Worm (Caenorhabditis elegans): Measurements from ENCODE around the gene cwn-1.

Gene cwn-1

DNA sequence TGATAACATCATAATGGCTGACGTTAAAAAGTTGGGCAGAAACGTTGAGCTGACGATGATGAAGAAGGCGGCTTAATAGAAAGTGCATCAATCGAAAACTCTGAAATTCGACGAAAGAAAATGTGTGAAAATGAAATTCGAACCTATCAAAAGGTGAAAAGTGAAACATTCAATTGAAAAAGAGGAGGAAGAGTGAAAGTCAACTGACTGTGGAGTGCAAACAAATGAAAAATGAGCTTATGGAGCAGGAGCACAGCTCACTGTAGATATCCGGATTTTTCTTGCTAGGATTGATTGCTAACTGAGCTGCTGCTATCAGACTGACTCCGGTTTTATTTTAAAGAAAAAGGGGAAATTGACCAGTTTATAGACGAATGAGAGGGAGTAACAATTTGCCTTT, 12.3 kb downstream of the cwn-1 start, which contains the start of gene K10B4.3:
Gene K10B4.3, minus strand, starts transcription at position 101 of the 400 bp plus-strand sequence.
- TF ChIP-seq zip-5 (tag; optimal IDR thresholded peaks at IDR 0.05), result no peak
- TF ChIP-seq pha-4 (tag; optimal IDR thresholded peaks at IDR 0.05), result no peak
- no peak for TF ChIP-seq dmd-4 (tag; optimal IDR thresholded peaks at IDR 0.05; ENCODE audit: borderline replicate concordance)
- no peak for TF ChIP-seq C38D4.7 (GFP tag; optimal IDR thresholded peaks at IDR 0.05)

ce11 chrII:116916-117315, 16.5 kb downstream of the cwn-1 start, which contains the start of gene srt-54:
Gene srt-54, plus strand, starts transcription at chrII:117216.
- no peak for TF ChIP-seq madf-2 (tag; optimal IDR thresholded peaks at IDR 0.05)

DNA sequence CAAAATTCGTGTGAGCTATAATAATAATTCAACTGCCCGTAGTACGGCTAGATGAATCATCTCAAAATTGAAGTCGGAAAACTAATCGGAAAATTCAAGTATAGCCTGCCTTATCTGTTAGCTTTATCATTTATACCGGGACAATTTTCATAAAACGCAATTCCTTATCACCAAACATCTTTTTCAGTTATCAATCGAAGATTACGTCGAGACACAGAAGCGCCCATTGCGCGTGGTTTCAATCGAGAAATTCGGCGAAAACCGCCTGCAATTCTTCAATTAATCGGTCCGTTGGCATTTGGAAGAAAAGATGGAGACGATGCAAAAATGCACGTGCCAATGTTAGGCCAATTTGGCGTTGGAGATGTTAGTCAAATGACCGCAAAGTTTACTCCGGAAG, 21.2 kb downstream of the cwn-1 start:
- TF ChIP-seq ama-1 (optimal IDR thresholded peaks at IDR 0.05) (no peak), elt-2 (tag; optimal IDR thresholded peaks at IDR 0.05) (peak; percentile 18)

- TF ChIP-seq lin-11 (tag; optimal IDR thresholded peaks at IDR 0.05) (no peak), fkh-6 (tag; optimal IDR thresholded peaks at IDR 0.05) (no peak), Y22D7AL.16 (tag; optimal IDR thresholded peaks at IDR 0.05) (no peak), odd-2 (tag; optimal IDR thresholded peaks at IDR 0.05) (no peak), fkh-10 (GFP tag; optimal IDR thresholded peaks at IDR 0.05) (no peak), dmd-4 (tag; optimal IDR thresholded peaks at IDR 0.05; ENCODE audit: borderline replicate concordance) (no peak)
Measured at ce11 chrII:111267-111666, 22.1 kb downstream of the cwn-1 start, which contains the start of gene C50D2.1. Gene C50D2.1, plus strand, starts transcription at chrII:111567.

ce11 chrII:108865-109264, 24.5 kb downstream of the cwn-1 start, which contains the start of gene C50D2.2:
Gene C50D2.2, plus strand, starts transcription at chrII:109165.
- TF ChIP-seq ceh-6 (GFP tag; optimal IDR thresholded peaks at IDR 0.05) (no peak), Y22D7AL.16 (tag; optimal IDR thresholded peaks at IDR 0.05) (no peak), gmeb-2 (tag; optimal IDR thresholded peaks at IDR 0.05) (no peak), ceh-14 (tag; optimal IDR thresholded peaks at IDR 0.05) (no peak), ahr-1 (tag; optimal IDR thresholded peaks at IDR 0.05) (no peak), hlh-30 (tag; optimal IDR thresholded peaks at IDR 0.05; ENCODE audit: insufficient read depth) (no peak), syd-9 (tag; optimal IDR thresholded peaks at IDR 0.05) (no peak), sox-4 (tag; optimal IDR thresholded peaks at IDR 0.05) (no peak), K09A11.1 (tag; optimal IDR thresholded peaks at IDR 0.05; ENCODE audit: insufficient read depth) (no peak), ceh-2 (tag; optimal IDR thresholded peaks at IDR 0.05) (no peak), mec-3 (tag; optimal IDR thresholded peaks at IDR 0.05; ENCODE audit: borderline replicate concordance) (no peak), che-1 (tag; optimal IDR thresholded peaks at IDR 0.05) (no peak), pat-9 (tag; optimal IDR thresholded peaks at IDR 0.05) (no peak), ceh-22 (tag; optimal IDR thresholded peaks at IDR 0.05) (no peak), ceh-18 (tag; optimal IDR thresholded peaks at IDR 0.05) (no peak), unc-42 (tag; optimal IDR thresholded peaks at IDR 0.05) (no peak), ceh-19 (GFP tag; optimal IDR thresholded peaks at IDR 0.05) (no peak), elt-2 (tag; optimal IDR thresholded peaks at IDR 0.05) (no peak), dve-1 (tag; optimal IDR thresholded peaks at IDR 0.05) (no peak)

DNA sequence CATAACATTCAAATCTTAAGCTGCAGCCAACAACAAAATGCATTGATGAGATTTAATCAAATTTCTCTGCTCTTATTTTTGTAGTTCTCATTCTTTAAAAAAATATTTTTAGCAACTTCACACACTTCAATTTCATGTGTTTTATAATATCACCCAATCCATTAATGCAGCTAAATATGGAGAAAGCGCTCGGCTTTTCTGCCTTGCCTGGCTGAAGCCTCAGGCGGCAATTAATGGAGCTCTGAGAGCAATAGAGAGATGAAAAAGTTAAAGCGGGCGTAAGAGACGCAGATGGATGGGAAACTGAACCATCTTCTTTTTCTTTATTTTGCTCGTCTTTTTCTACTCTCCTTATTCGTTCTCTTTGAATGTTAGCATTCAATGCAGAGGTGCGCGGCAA, 25.7 kb downstream of the cwn-1 start:
- no peak for TF ChIP-seq dmd-4 (tag; optimal IDR thresholded peaks at IDR 0.05; ENCODE audit: borderline replicate concordance)
- TF ChIP-seq unc-42 (tag; optimal IDR thresholded peaks at IDR 0.05), result peak; percentile 54

DNA sequence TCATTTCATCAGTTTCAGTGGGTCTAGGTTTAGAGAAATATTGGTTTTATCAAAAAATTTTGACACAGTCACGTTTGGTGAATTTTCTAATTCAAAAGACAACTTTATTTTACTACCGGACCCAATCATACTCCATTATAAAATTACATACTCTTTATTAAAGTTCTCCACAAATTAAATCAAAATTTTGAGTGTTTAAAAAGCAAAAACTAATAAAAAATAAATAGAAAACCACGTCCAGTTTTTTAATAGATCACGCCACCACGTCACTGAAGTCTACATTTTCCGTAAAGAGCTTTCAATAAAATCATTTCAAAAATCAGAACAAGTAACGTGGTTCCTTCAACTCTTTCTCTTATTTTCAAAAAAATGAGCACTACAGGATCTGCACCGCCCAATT, 27.5 kb downstream of the cwn-1 start, which contains the start of gene txt-1:
Gene txt-1, plus strand, starts transcription at position 301 of the 400 bp plus-strand sequence.
- TF ChIP-seq hlh-13 (GFP tag; optimal IDR thresholded peaks at IDR 0.05) (no peak), C08G9.2 (tag; optimal IDR thresholded peaks at IDR 0.05) (no peak), ceh-18 (tag; optimal IDR thresholded peaks at IDR 0.05) (no peak)
